Fruit fly (Drosophila melanogaster) whole organism, embryonic: Measurements from ENCODE around the gene MED4.

Experiments used
- Abd-B ChIP-seq: fragments of 200-800 bp; sonication (Bioruptor generic); optimal IDR thresholded peaks from 2 replicates; lab custom pipeline; 2018; ENCODE audit warnings: missing biosample characterization, mild to moderate bottlenecking, missing genetic modification characterization, moderate library complexity
- Atf6 ChIP-seq: fragments of 200-800 bp; sonication (Bioruptor generic); IDR thresholded peaks from 2 replicates; pipeline ENCODE4 v1.3.6; 2022; ENCODE audit warnings: missing biosample characterization, missing genetic modification characterization
- B-H1 ChIP-seq: fragments of 200-800 bp; sonication (Bioruptor generic); IDR thresholded peaks from 3 replicates; pipeline ENCODE4 v1.3.6; 2022; ENCODE audit warnings: missing biosample characterization, missing genetic modification characterization
- CG10267 ChIP-seq: fragments of 200-800 bp; sonication (Bioruptor generic); optimal IDR thresholded peaks from 2 replicates; lab custom pipeline; 2018; ENCODE audit warnings: missing biosample characterization, mild to moderate bottlenecking, missing genetic modification characterization, moderate library complexity
- CG13287 ChIP-seq: fragments of 200-800 bp; sonication (Bioruptor generic); IDR thresholded peaks from 2 replicates; pipeline ENCODE4 v1.3.6; 2022; ENCODE audit warnings: missing biosample characterization, missing genetic modification characterization; ENCODE audit not compliant: partially characterized antibody
- CG1602 ChIP-seq: fragments of 200-800 bp; sonication (Bioruptor generic); optimal IDR thresholded peaks from 3 replicates; lab custom pipeline; 2016; ENCODE audit warnings: missing biosample characterization, missing genetic modification characterization
- CG16779 ChIP-seq: fragments of 200-800 bp; sonication (Bioruptor generic); IDR thresholded peaks from 2 replicates; pipeline ENCODE4 v1.3.6; 2022; ENCODE audit warnings: missing biosample characterization, missing genetic modification characterization
- CG16815 ChIP-seq: fragments of 200-800 bp; sonication (Bioruptor generic); optimal IDR thresholded peaks from 3 replicates; lab custom pipeline; 2017; ENCODE audit warnings: missing biosample characterization, mild to moderate bottlenecking, missing genetic modification characterization
- CG17359 ChIP-seq: fragments of 200-800 bp; sonication (Bioruptor generic); optimal IDR thresholded peaks from 3 replicates; lab custom pipeline; 2018; ENCODE audit warnings: missing biosample characterization, mild to moderate bottlenecking, missing genetic modification characterization, moderate library complexity
- CG17385 ChIP-seq: fragments of 200-800 bp; sonication (Bioruptor generic); optimal IDR thresholded peaks from 3 replicates; lab custom pipeline; 2018; ENCODE audit warnings: missing biosample characterization, mild to moderate bottlenecking, missing genetic modification characterization
- CG17612 ChIP-seq: fragments of 200-800 bp; sonication (Bioruptor generic); IDR thresholded peaks from 2 replicates; pipeline ENCODE4 v1.3.6; 2022; ENCODE audit warnings: missing biosample characterization, missing genetic modification characterization
- CG17912 ChIP-seq: fragments of 200-800 bp; sonication (Bioruptor generic); optimal IDR thresholded peaks from 2 replicates; lab custom pipeline; 2018; ENCODE audit warnings: missing biosample characterization, mild to moderate bottlenecking, missing genetic modification characterization
- CG18599 ChIP-seq: fragments of 200-800 bp; sonication (Bioruptor generic); optimal IDR thresholded peaks from 3 replicates; lab custom pipeline; 2017; ENCODE audit warnings: missing biosample characterization, missing genetic modification characterization, mild to moderate bottlenecking, moderate library complexity, missing genetic modification reagents
- CG2712 ChIP-seq: fragments of 200-800 bp; optimal IDR thresholded peaks from 3 replicates; lab custom pipeline; 2019; ENCODE audit warnings: missing biosample characterization, mild to moderate bottlenecking, missing genetic modification characterization, moderate library complexity
- CG9817 ChIP-seq: fragments of 200-800 bp; sonication (Bioruptor generic); optimal IDR thresholded peaks from 2 replicates; lab custom pipeline; 2018; ENCODE audit warnings: missing biosample characterization, mild to moderate bottlenecking, missing genetic modification characterization, moderate library complexity
- Drgx ChIP-seq: fragments of 200-800 bp; sonication (Bioruptor generic); IDR thresholded peaks from 2 replicates; pipeline ENCODE4 v1.3.6; 2022; ENCODE audit warnings: missing biosample characterization, missing genetic modification characterization
- Gsc ChIP-seq: fragments of 200-800 bp; sonication (Bioruptor generic); IDR thresholded peaks from 2 replicates; pipeline ENCODE4 v1.3.6; 2022; ENCODE audit warnings: missing biosample characterization, missing genetic modification characterization
- Hey ChIP-seq: fragments of 200-800 bp; sonication (Bioruptor generic); optimal IDR thresholded peaks from 3 replicates; lab custom pipeline; 2018; ENCODE audit warnings: missing biosample characterization, mild to moderate bottlenecking, missing genetic modification characterization
- HmgZ ChIP-seq: fragments of 200-800 bp; sonication (Bioruptor generic); optimal IDR thresholded peaks from 2 replicates; lab custom pipeline; 2018; ENCODE audit warnings: missing biosample characterization, mild to moderate bottlenecking, missing genetic modification characterization
- Hsf ChIP-seq: fragments of 200-800 bp; sonication (Bioruptor generic); optimal IDR thresholded peaks from 3 replicates; lab custom pipeline; 2016; ENCODE audit warnings: missing biosample characterization, missing genetic modification characterization
- Jarid2 ChIP-seq: fragments of 200-800 bp; sonication (Bioruptor generic); optimal IDR thresholded peaks from 3 replicates; lab custom pipeline; 2017; ENCODE audit warnings: mild to moderate bottlenecking, missing biosample characterization, missing genetic modification reagents, missing genetic modification characterization
- MESR4 ChIP-seq: fragments of 200-800 bp; sonication (Bioruptor generic); optimal IDR thresholded peaks from 2 replicates; lab custom pipeline; 2018; ENCODE audit warnings: missing biosample characterization, mild to moderate bottlenecking, missing genetic modification characterization, moderate library complexity
- Mes4 ChIP-seq: fragments of 200-800 bp; sonication (Bioruptor generic); optimal IDR thresholded peaks from 2 replicates; lab custom pipeline; 2016; ENCODE audit warnings: missing biosample characterization, missing genetic modification characterization
- NfI ChIP-seq: fragments of 200-800 bp; sonication (Bioruptor generic); optimal IDR thresholded peaks from 3 replicates; lab custom pipeline; 2018; ENCODE audit warnings: missing biosample characterization, mild to moderate bottlenecking, missing genetic modification characterization, moderate library complexity
- Rx ChIP-seq: fragments of 200-800 bp; sonication (Bioruptor generic); IDR thresholded peaks from 2 replicates; pipeline ENCODE4 v1.3.6; 2022; ENCODE audit warnings: missing biosample characterization, missing genetic modification characterization
- Spps ChIP-seq: fragments of 200-800 bp; sonication (Bioruptor generic); optimal IDR thresholded peaks from 2 replicates; lab custom pipeline; 2018; ENCODE audit warnings: missing biosample characterization, mild to moderate bottlenecking, missing genetic modification characterization
- TFAM ChIP-seq: fragments of 200-800 bp; sonication (Bioruptor generic); optimal IDR thresholded peaks from 2 replicates; lab custom pipeline; 2017; ENCODE audit warnings: missing biosample characterization, missing genetic modification characterization, inconsistent platforms
- al ChIP-seq: fragments of 200-800 bp; sonication (Bioruptor generic); IDR thresholded peaks from 2 replicates; pipeline ENCODE4 v1.3.6; 2022; ENCODE audit warnings: missing biosample characterization, missing genetic modification characterization
- az2 ChIP-seq: fragments of 200-800 bp; sonication (Bioruptor generic); optimal IDR thresholded peaks from 3 replicates; lab custom pipeline; 2016; ENCODE audit warnings: missing biosample characterization, missing genetic modification characterization
- bab2 ChIP-seq: fragments of 200-800 bp; sonication (Bioruptor generic); optimal IDR thresholded peaks from 2 replicates; lab custom pipeline; 2016; ENCODE audit warnings: missing biosample characterization, missing genetic modification characterization
- fu2 ChIP-seq: fragments of 200-800 bp; sonication (Bioruptor generic); optimal IDR thresholded peaks from 2 replicates; lab custom pipeline; 2016; ENCODE audit warnings: missing biosample characterization, missing genetic modification characterization
- gsb-n ChIP-seq: fragments of 200-800 bp; sonication (Bioruptor generic); optimal IDR thresholded peaks from 3 replicates; lab custom pipeline; 2018; ENCODE audit warnings: missing biosample characterization, mild to moderate bottlenecking, missing genetic modification characterization
- hbn ChIP-seq: fragments of 200-800 bp; sonication (Bioruptor generic); IDR thresholded peaks from 2 replicates; pipeline ENCODE4 v1.3.6; 2022; ENCODE audit warnings: missing biosample characterization, missing genetic modification characterization; ENCODE audit not compliant: partially characterized antibody
- hkb ChIP-seq, 2 experiments: fragments of 200-800 bp in 1 of 2; fragments of >200 bp in 1 of 2; sonication (Bioruptor generic) in 1 of 2; IDR thresholded peaks in 1 of 2; optimal IDR thresholded peaks in 1 of 2; 2 replicates each; pipeline versions ENCODE4 v1.3.6 to Lab custom; 2017 to 2022; ENCODE audit warnings: missing biosample characterization in 1 of 2, missing genetic modification characterization in 1 of 2
- hth ChIP-seq: fragments of >200 bp; optimal IDR thresholded peaks from 2 replicates; lab custom pipeline; 2017; ENCODE audit warnings: inconsistent platforms
- kni ChIP-seq: fragments of 200-800 bp; sonication (Bioruptor generic); optimal IDR thresholded peaks from 3 replicates; lab custom pipeline; 2017; ENCODE audit warnings: mild to moderate bottlenecking, missing biosample characterization, missing genetic modification reagents, missing genetic modification characterization
- nmo ChIP-seq: fragments of 200-800 bp; sonication (Bioruptor generic); optimal IDR thresholded peaks from 2 replicates; lab custom pipeline; 2018; ENCODE audit warnings: missing biosample characterization, mild to moderate bottlenecking, missing genetic modification characterization, moderate library complexity
- peb ChIP-seq: fragments of 200-800 bp; sonication (Bioruptor generic); IDR thresholded peaks from 2 replicates; pipeline ENCODE4 v1.3.6; 2022; ENCODE audit warnings: missing biosample characterization, missing genetic modification characterization
- pho ChIP-seq: fragments of 200-800 bp; sonication (Bioruptor generic); optimal IDR thresholded peaks from 2 replicates; lab custom pipeline; 2016; ENCODE audit warnings: missing biosample characterization, missing genetic modification characterization
- prd ChIP-seq, 3 experiments: fragments of >200 bp in 2 of 3; fragments of 200-800 bp in 1 of 3; sonication (Bioruptor generic) in 1 of 3; optimal IDR thresholded peaks in 2 of 3; IDR thresholded peaks in 1 of 3; 2 replicates in 2 of 3; 3 replicates in 1 of 3; pipeline versions ENCODE4 v1.3.6 to Lab custom; 2017 to 2022; ENCODE audit warnings: missing biosample characterization in 1 of 3, missing genetic modification characterization in 1 of 3
- ranshi ChIP-seq: fragments of 200-800 bp; sonication (Bioruptor generic); IDR thresholded peaks from 2 replicates; pipeline ENCODE4 v1.3.6; 2022; ENCODE audit warnings: missing biosample characterization, missing genetic modification characterization
- salm ChIP-seq: fragments of 200-800 bp; sonication (Bioruptor generic); optimal IDR thresholded peaks from 2 replicates; lab custom pipeline; 2018; ENCODE audit warnings: missing biosample characterization, mild to moderate bottlenecking, missing genetic modification characterization
- sc ChIP-seq, 3 experiments: fragments of >200 bp in 2 of 3; fragments of 200-800 bp in 1 of 3; sonication (Bioruptor generic) in 1 of 3; optimal IDR thresholded peaks; 2 replicates in 2 of 3; 3 replicates in 1 of 3; lab custom pipeline; 2017; ENCODE audit warnings: mild to moderate bottlenecking in 1 of 3, missing biosample characterization in 1 of 3, missing genetic modification characterization in 1 of 3, missing genetic modification reagents in 1 of 3
- sna ChIP-seq: fragments of 200-800 bp; sonication (Bioruptor generic); IDR thresholded peaks from 2 replicates; pipeline ENCODE4 v1.3.6; 2022; ENCODE audit warnings: missing biosample characterization, missing genetic modification characterization; ENCODE audit not compliant: partially characterized antibody
- sob ChIP-seq: fragments of 200-800 bp; sonication (Bioruptor generic); IDR thresholded peaks from 2 replicates; pipeline ENCODE4 v1.3.6; 2022; ENCODE audit warnings: missing biosample characterization, missing genetic modification characterization
- unpg ChIP-seq: fragments of 200-800 bp; sonication (Bioruptor generic); optimal IDR thresholded peaks from 3 replicates; lab custom pipeline; 2018; ENCODE audit warnings: missing biosample characterization, mild to moderate bottlenecking, missing genetic modification characterization, moderate library complexity
- usp ChIP-seq: fragments of >200 bp; optimal IDR thresholded peaks from 2 replicates; lab custom pipeline; 2017; ENCODE audit warnings: missing biosample characterization, missing genetic modification characterization
- zen ChIP-seq: fragments of 200-800 bp; sonication (Bioruptor generic); optimal IDR thresholded peaks from 3 replicates; lab custom pipeline; 2018; ENCODE audit warnings: missing biosample characterization, mild to moderate bottlenecking, missing genetic modification characterization, moderate library complexity
- zfh1 ChIP-seq: fragments of 200-800 bp; sonication (Bioruptor generic); IDR thresholded peaks from 3 replicates; pipeline ENCODE4 v1.3.6; 2022; ENCODE audit warnings: missing biosample characterization, missing genetic modification characterization

The MED4 gene

DNA sequence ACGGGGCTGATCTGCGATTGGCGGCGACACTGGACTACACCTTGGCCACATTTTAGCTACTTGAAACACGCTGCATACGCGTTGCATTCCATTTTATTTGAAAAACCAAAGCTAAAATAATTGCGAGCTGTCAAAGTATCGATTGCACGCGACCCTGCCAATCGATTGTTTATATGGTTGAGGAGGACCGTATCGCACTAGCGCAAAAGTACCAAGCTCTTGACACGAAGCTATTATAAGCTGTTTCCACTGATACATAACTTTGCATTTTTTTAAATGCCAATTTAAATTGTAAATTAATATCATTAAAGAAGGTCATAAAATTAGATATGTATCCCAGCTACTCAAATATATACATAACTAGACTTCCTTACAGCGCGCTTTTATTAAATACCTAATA, 1.2 kb downstream of the MED4 start, which contains the start of gene Cdc27 (continued):
- TF ChIP-seq CG16815 (GFP tag; lab: Kevin White, UChicago): no peak
- TF ChIP-seq Drgx: peak; percentile 28; the same call in 1 of the 2 replicates
- TF ChIP-seq zen (tag; lab: Kevin White, UChicago): peak; percentile 84
- TF ChIP-seq sob (GFP tag; lab: Robert Waterston, UW): peak; percentile 44
- no peak for TF ChIP-seq Hey (tag; lab: Kevin White, UChicago)
- no peak for TF ChIP-seq bab2
- TF ChIP-seq pho: no peak
- no peak for TF ChIP-seq hkb (optimal IDR thresholded peaks at IDR 0.05; lab: Kevin White, UChicago)
- TF ChIP-seq hkb (GFP tag; IDR thresholded peaks at IDR 0.05; lab: Robert Waterston, UW): 0 out of 2 replicates have a peak, but pooled peaks have one; percentile 26
- peak; percentile 89 for TF ChIP-seq MESR4 (GFP tag; lab: Kevin White, UChicago)
- no peak for TF ChIP-seq usp (GFP tag; lab: Kevin White, UChicago)
- peak; percentile 23 for TF ChIP-seq CG17359 (tag; lab: Kevin White, UChicago)
- TF ChIP-seq TFAM (GFP tag; lab: Kevin White, UChicago): no peak
- TF ChIP-seq gsb-n (tag; lab: Kevin White, UChicago): peak; percentile 16
- peak; percentile 61; the same call in 2 of the 3 replicates for TF ChIP-seq zfh1 (GFP tag; lab: Robert Waterston, UW)
- no peak for TF ChIP-seq CG17612
- no peak for TF ChIP-seq Gsc (GFP tag; lab: Robert Waterston, UW)
- peak; percentile 9 for TF ChIP-seq fu2
- peak; percentile 75; the same call in 1 of the 2 replicates for TF ChIP-seq sna (GFP tag; lab: Robert Waterston, UW)
- peak; percentile 13 for TF ChIP-seq CG9817 (tag; lab: Kevin White, UChicago)
- TF ChIP-seq nmo (GFP tag; lab: Kevin White, UChicago): peak; percentile 72
- peak; percentile 20; the same call in 1 of the 2 replicates for TF ChIP-seq al (GFP tag; lab: Robert Waterston, UW)
- TF ChIP-seq Abd-B (GFP tag; lab: Kevin White, UChicago): peak; percentile 67
- peak; percentile 1 for TF ChIP-seq CG1602
- TF ChIP-seq Mes4 (GFP tag; lab: Kevin White, UChicago): peak; percentile 22
- TF ChIP-seq Jarid2 (GFP tag; lab: Kevin White, UChicago): no peak
- no peak for TF ChIP-seq Rx (GFP tag; lab: Robert Waterston, UW)
- TF ChIP-seq hbn (GFP tag; lab: Robert Waterston, UW): peak; percentile 77
- TF ChIP-seq HmgZ (tag; lab: Kevin White, UChicago): peak; percentile 47
- no peak for TF ChIP-seq CG16779 (GFP tag; lab: Robert Waterston, UW)
- TF ChIP-seq salm: no peak
- TF ChIP-seq CG18599: no peak
- peak; percentile 53 for TF ChIP-seq CG10267
- TF ChIP-seq CG2712 (tag; lab: Kevin White, UChicago): peak; percentile 60
- no peak for TF ChIP-seq CG17912
- TF ChIP-seq sc (optimal IDR thresholded peaks at IDR 0.05; lab: Kevin White, UChicago): no peak
- no peak for TF ChIP-seq sc (GFP tag; optimal IDR thresholded peaks at IDR 0.05; lab: Kevin White, UChicago)
- TF ChIP-seq unpg (GFP tag; lab: Kevin White, UChicago): peak; percentile 28
- TF ChIP-seq NfI: peak; percentile 53
- TF ChIP-seq CG13287: peak; percentile 83
- peak; percentile 46 for TF ChIP-seq Hsf (GFP tag; lab: Kevin White, UChicago)
- no peak for TF ChIP-seq B-H1
- 0 out of 2 replicates have a peak, but pooled peaks have one; percentile 26 for TF ChIP-seq ranshi (GFP tag; lab: Robert Waterston, UW)
- no peak for TF ChIP-seq hth (lab: Kevin White, UChicago)
- no peak for TF ChIP-seq kni (GFP tag; lab: Kevin White, UChicago)
- TF ChIP-seq Atf6 (GFP tag; lab: Robert Waterston, UW): peak; percentile 20; the same call in 1 of the 2 replicates
- TF ChIP-seq prd (optimal IDR thresholded peaks at IDR 0.05; lab: Kevin White, UChicago): no peak
- TF ChIP-seq prd (GFP tag; IDR thresholded peaks at IDR 0.05; lab: Robert Waterston, UW): peak; percentile 23; the same call in 1 of the 3 replicates
- TF ChIP-seq peb (GFP tag; lab: Robert Waterston, UW): no peak
- TF ChIP-seq CG17385 (GFP tag; lab: Kevin White, UChicago): peak; percentile 15
- no peak for TF ChIP-seq Spps
- TF ChIP-seq az2 (GFP tag; lab: Kevin White, UChicago): peak; percentile 8
